Fruit fly (Drosophila melanogaster) whole organism, embryonic: Measurements from ENCODE around the gene CG15882.

Experiments used
- B-H2 ChIP-seq: fragments of 200-800 bp; sonication (Bioruptor generic); optimal IDR thresholded peaks from 2 replicates; lab custom pipeline; 2018; ENCODE audit warnings: missing biosample characterization, mild to moderate bottlenecking, missing genetic modification characterization
- CG13296 ChIP-seq: fragments of 200-800 bp; sonication (Bioruptor generic); optimal IDR thresholded peaks from 3 replicates; lab custom pipeline; 2018; ENCODE audit warnings: missing biosample characterization, mild to moderate bottlenecking, missing genetic modification characterization
- CG1529 ChIP-seq: fragments of 200-800 bp; sonication (Bioruptor generic); optimal IDR thresholded peaks from 3 replicates; lab custom pipeline; 2018; ENCODE audit warnings: missing biosample characterization, missing genetic modification characterization
- CG17328 ChIP-seq: fragments of 200-800 bp; sonication (Bioruptor generic); IDR thresholded peaks from 2 replicates; pipeline ENCODE4 v1.3.6; 2022; ENCODE audit warnings: missing biosample characterization, missing genetic modification characterization
- CG17385 ChIP-seq: fragments of 200-800 bp; sonication (Bioruptor generic); optimal IDR thresholded peaks from 3 replicates; lab custom pipeline; 2018; ENCODE audit warnings: missing biosample characterization, mild to moderate bottlenecking, missing genetic modification characterization
- CG18011 ChIP-seq: fragments of 200-800 bp; sonication (Bioruptor generic); optimal IDR thresholded peaks from 2 replicates; lab custom pipeline; 2017; ENCODE audit warnings: missing biosample characterization, missing genetic modification characterization, mild to moderate bottlenecking, moderate library complexity, missing genotype
- CG3847 ChIP-seq: fragments of 200-800 bp; sonication (Bioruptor generic); IDR thresholded peaks from 2 replicates; pipeline ENCODE4 v1.3.6; 2022; ENCODE audit warnings: missing biosample characterization, missing genetic modification characterization
- CG4617 ChIP-seq: fragments of 200-800 bp; sonication (Bioruptor generic); optimal IDR thresholded peaks from 3 replicates; lab custom pipeline; 2016; ENCODE audit warnings: missing biosample characterization, missing genetic modification characterization, borderline replicate concordance
- CG4820 ChIP-seq: fragments of 200-800 bp; sonication (Bioruptor generic); optimal IDR thresholded peaks from 3 replicates; lab custom pipeline; 2016; ENCODE audit warnings: missing biosample characterization, missing genetic modification characterization
- CG9817 ChIP-seq: fragments of 200-800 bp; sonication (Bioruptor generic); optimal IDR thresholded peaks from 2 replicates; lab custom pipeline; 2018; ENCODE audit warnings: missing biosample characterization, mild to moderate bottlenecking, missing genetic modification characterization, moderate library complexity
- CoRest ChIP-seq: fragments of 200-800 bp; sonication (Bioruptor generic); optimal IDR thresholded peaks from 3 replicates; lab custom pipeline; 2018; ENCODE audit warnings: missing biosample characterization, mild to moderate bottlenecking, missing genetic modification characterization, moderate library complexity
- Doc2 ChIP-seq: fragments of 200-800 bp; sonication (Bioruptor generic); IDR thresholded peaks from 2 replicates; pipeline ENCODE4 v1.3.6; 2022; ENCODE audit warnings: missing biosample characterization, missing genetic modification characterization
- ERR ChIP-seq: fragments of 200-800 bp; sonication (Bioruptor generic); optimal IDR thresholded peaks from 2 replicates; lab custom pipeline; 2016; ENCODE audit warnings: missing biosample characterization, missing genetic modification characterization
- Ets97D ChIP-seq: fragments of 200-800 bp; sonication (Bioruptor generic); optimal IDR thresholded peaks from 3 replicates; lab custom pipeline; 2016; ENCODE audit warnings: missing biosample characterization, missing genetic modification characterization
- Gsc ChIP-seq: fragments of 200-800 bp; sonication (Bioruptor generic); IDR thresholded peaks from 2 replicates; pipeline ENCODE4 v1.3.6; 2022; ENCODE audit warnings: missing biosample characterization, missing genetic modification characterization
- H15 ChIP-seq: fragments of 200-800 bp; sonication (Bioruptor generic); IDR thresholded peaks from 3 replicates; pipeline ENCODE4 v1.3.6; 2022; ENCODE audit warnings: missing biosample characterization, missing genetic modification characterization
- HLH4C ChIP-seq: fragments of 200-800 bp; sonication (Bioruptor generic); IDR thresholded peaks from 3 replicates; pipeline ENCODE4 v1.3.6; 2022; ENCODE audit warnings: missing biosample characterization, missing genetic modification characterization; ENCODE audit not compliant: partially characterized antibody
- Hand ChIP-seq: fragments of 200-800 bp; sonication (Bioruptor generic); optimal IDR thresholded peaks from 2 replicates; lab custom pipeline; 2017; ENCODE audit warnings: mild to moderate bottlenecking, missing biosample characterization, missing genetic modification reagents, missing genetic modification characterization
- Hr3 ChIP-seq: fragments of 200-800 bp; sonication (Bioruptor generic); optimal IDR thresholded peaks from 3 replicates; lab custom pipeline; 2016; ENCODE audit warnings: missing biosample characterization, missing genetic modification characterization
- Lpt ChIP-seq: fragments of >200 bp; optimal IDR thresholded peaks from 2 replicates; lab custom pipeline; 2018; ENCODE audit warnings: missing biosample characterization, missing genetic modification characterization
- MTF-1 ChIP-seq: fragments of 200-800 bp; sonication (Bioruptor generic); optimal IDR thresholded peaks from 2 replicates; lab custom pipeline; 2018; ENCODE audit warnings: missing biosample characterization, mild to moderate bottlenecking, missing genetic modification characterization, borderline replicate concordance
- Med ChIP-seq: fragments of 200-800 bp; sonication (Bioruptor generic); peaks from one replicate; lab custom pipeline; 2016; ENCODE audit warnings: missing biosample characterization, missing genetic modification characterization, mild to moderate bottlenecking, inconsistent platforms, moderate library complexity
- Mes4 ChIP-seq: fragments of 200-800 bp; sonication (Bioruptor generic); optimal IDR thresholded peaks from 2 replicates; lab custom pipeline; 2016; ENCODE audit warnings: missing biosample characterization, missing genetic modification characterization
- Nf-YC ChIP-seq: fragments of 200-800 bp; optimal IDR thresholded peaks from 3 replicates; lab custom pipeline; 2019; ENCODE audit warnings: missing biosample characterization, mild to moderate bottlenecking, missing genetic modification characterization, moderate library complexity
- Optix ChIP-seq: fragments of 200-800 bp; sonication (Bioruptor generic); IDR thresholded peaks from 3 replicates; pipeline ENCODE4 v1.3.6; 2022; ENCODE audit warnings: missing biosample characterization, missing genetic modification characterization
- bigmax ChIP-seq: fragments of 200-800 bp; sonication (Bioruptor generic); optimal IDR thresholded peaks from 2 replicates; lab custom pipeline; 2018; ENCODE audit warnings: missing biosample characterization, mild to moderate bottlenecking, missing genetic modification characterization
- chif ChIP-seq, 2 experiments: fragments of 200-800 bp; sonication (Bioruptor generic); optimal IDR thresholded peaks; 3 replicates each; lab custom pipeline; 2016; ENCODE audit warnings: missing biosample characterization in 2 of 2, missing genetic modification characterization in 2 of 2
- croc ChIP-seq: fragments of 200-800 bp; sonication (Bioruptor generic); conservative IDR thresholded peaks from 3 replicates; pipeline ENCODE4 v1.3.6; 2022; ENCODE audit warnings: missing biosample characterization, missing genetic modification characterization
- dpn ChIP-seq, 2 experiments: fragments of 200-800 bp; sonication (Bioruptor generic); optimal IDR thresholded peaks; 3 replicates each; lab custom pipeline; 2016; ENCODE audit warnings: missing biosample characterization in 2 of 2, missing genetic modification characterization in 2 of 2
- dysf ChIP-seq: fragments of 200-800 bp; sonication (Bioruptor generic); IDR thresholded peaks from 3 replicates; pipeline ENCODE4 v1.3.6; 2022; ENCODE audit warnings: missing biosample characterization, missing genetic modification characterization
- esg ChIP-seq: fragments of 200-800 bp; sonication (Bioruptor generic); conservative IDR thresholded peaks from 2 replicates; pipeline ENCODE4 v1.3.6; 2022; ENCODE audit warnings: missing biosample characterization, missing genetic modification characterization
- ewg ChIP-seq: fragments of 200-800 bp; sonication (Bioruptor generic); optimal IDR thresholded peaks from 3 replicates; lab custom pipeline; 2017; ENCODE audit warnings: mild to moderate bottlenecking, missing biosample characterization, missing genetic modification reagents, missing genetic modification characterization
- eyg ChIP-seq: fragments of 200-800 bp; sonication (Bioruptor generic); optimal IDR thresholded peaks from 3 replicates; lab custom pipeline; 2016; ENCODE audit warnings: missing biosample characterization, missing genetic modification characterization
- fu2 ChIP-seq: fragments of 200-800 bp; sonication (Bioruptor generic); optimal IDR thresholded peaks from 2 replicates; lab custom pipeline; 2016; ENCODE audit warnings: missing biosample characterization, missing genetic modification characterization
- gem ChIP-seq: fragments of 200-800 bp; sonication (Bioruptor generic); optimal IDR thresholded peaks from 2 replicates; lab custom pipeline; 2019; ENCODE audit warnings: missing biosample characterization, mild to moderate bottlenecking, missing genetic modification characterization, moderate library complexity
- hbn ChIP-seq: fragments of 200-800 bp; sonication (Bioruptor generic); IDR thresholded peaks from 2 replicates; pipeline ENCODE4 v1.3.6; 2022; ENCODE audit warnings: missing biosample characterization, missing genetic modification characterization; ENCODE audit not compliant: partially characterized antibody
- ken ChIP-seq: fragments of 200-800 bp; sonication (Bioruptor generic); IDR thresholded peaks from 3 replicates; pipeline ENCODE4 v1.3.6; 2022; ENCODE audit warnings: missing biosample characterization, missing genetic modification characterization
- lilli ChIP-seq: fragments of 200-800 bp; sonication (Bioruptor generic); optimal IDR thresholded peaks from 3 replicates; lab custom pipeline; 2016; ENCODE audit warnings: missing biosample characterization, missing genetic modification characterization
- pan ChIP-seq, 4 experiments: fragments of >200 bp in 3 of 4; fragments of 200-800 bp in 1 of 4; sonication (Bioruptor generic) in 1 of 4; optimal IDR thresholded peaks in 3 of 4; IDR thresholded peaks in 1 of 4; 2 replicates each; pipeline versions ENCODE4 v1.3.6 to Lab custom; 2017 to 2022; ENCODE audit warnings: missing biosample characterization in 2 of 4, missing genetic modification characterization in 2 of 4, mixed read lengths in 1 of 4
- pb ChIP-seq: fragments of 200-800 bp; sonication (Bioruptor generic); optimal IDR thresholded peaks from 3 replicates; lab custom pipeline; 2016; ENCODE audit warnings: missing biosample characterization, missing genetic modification characterization
- pnt ChIP-seq: fragments of 200-800 bp; sonication (Bioruptor generic); optimal IDR thresholded peaks from 3 replicates; lab custom pipeline; 2016; ENCODE audit warnings: missing biosample characterization, missing genetic modification characterization
- prd ChIP-seq, 3 experiments: fragments of >200 bp in 2 of 3; fragments of 200-800 bp in 1 of 3; sonication (Bioruptor generic) in 1 of 3; optimal IDR thresholded peaks in 2 of 3; IDR thresholded peaks in 1 of 3; 2 replicates in 2 of 3; 3 replicates in 1 of 3; pipeline versions ENCODE4 v1.3.6 to Lab custom; 2017 to 2022; ENCODE audit warnings: missing biosample characterization in 1 of 3, missing genetic modification characterization in 1 of 3
- seq ChIP-seq: fragments of 200-800 bp; sonication (Bioruptor generic); IDR thresholded peaks from 2 replicates; pipeline ENCODE4 v1.3.6; 2022; ENCODE audit warnings: missing biosample characterization, missing genetic modification characterization
- slbo ChIP-seq: fragments of 200-800 bp; sonication (Bioruptor generic); IDR thresholded peaks from 2 replicates; pipeline ENCODE4 v1.3.6; 2022; ENCODE audit warnings: missing biosample characterization, missing genetic modification characterization
- slou ChIP-seq: fragments of 200-800 bp; sonication (Bioruptor generic); optimal IDR thresholded peaks from 3 replicates; lab custom pipeline; 2016; ENCODE audit warnings: missing biosample characterization, missing genetic modification characterization
- stc ChIP-seq: fragments of 200-800 bp; sonication (Bioruptor generic); IDR thresholded peaks from 2 replicates; pipeline ENCODE4 v1.3.6; 2022; ENCODE audit warnings: missing biosample characterization, missing genetic modification characterization
- stwl ChIP-seq: fragments of 200-800 bp; sonication (Bioruptor generic); optimal IDR thresholded peaks from 3 replicates; lab custom pipeline; 2018; ENCODE audit warnings: missing biosample characterization, mild to moderate bottlenecking, missing genetic modification characterization, moderate library complexity
- tap ChIP-seq: fragments of 200-800 bp; optimal IDR thresholded peaks from 3 replicates; lab custom pipeline; 2019; ENCODE audit warnings: missing biosample characterization, mild to moderate bottlenecking, missing genetic modification characterization, moderate library complexity

The CG15882 gene

DNA sequence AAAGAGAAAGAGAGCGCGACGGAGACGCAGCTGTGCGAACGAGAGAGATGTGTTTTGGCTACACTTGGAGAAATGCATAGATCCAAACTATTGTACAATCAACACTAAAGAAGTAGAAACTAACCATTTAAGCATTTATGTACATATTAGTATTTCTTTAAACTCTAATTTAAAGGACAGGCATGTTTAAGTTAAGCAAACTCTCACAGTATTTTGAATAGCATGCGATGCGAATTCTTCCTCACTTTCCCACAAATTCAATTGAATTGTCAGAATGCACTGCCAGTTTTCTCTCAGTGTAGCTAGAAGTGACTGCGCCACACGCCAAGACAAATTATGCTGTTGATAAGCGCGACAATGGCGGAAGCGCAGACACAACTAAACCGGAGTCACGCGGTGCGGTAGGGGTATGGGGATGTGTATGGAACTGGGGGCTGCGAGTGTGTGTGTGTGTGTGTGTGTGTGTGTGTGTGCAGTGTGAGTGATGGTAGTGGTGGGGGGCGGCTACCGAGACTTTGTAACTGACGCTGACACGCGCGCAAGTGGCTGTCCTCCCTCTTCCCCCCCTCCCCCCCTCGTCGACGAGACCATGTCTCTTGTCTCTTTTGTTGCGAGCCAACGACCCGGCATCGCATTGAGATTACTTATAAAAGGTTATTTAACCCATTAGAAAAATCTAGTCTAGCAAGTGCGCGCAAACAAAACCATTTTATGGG, 17.2 kb downstream of the CG15882 start (continued):
- TF ChIP-seq lilli (GFP tag; lab: Kevin White, UChicago) (no peak), Nf-YC (tag; lab: Kevin White, UChicago) (peak; percentile 7), Mes4 (GFP tag; lab: Kevin White, UChicago) (no peak), bigmax (no peak), pnt (GFP tag; lab: Kevin White, UChicago) (no peak), CG1529 (GFP tag; lab: Kevin White, UChicago) (no peak), croc (peak; percentile 31; the same call in 2 of the 3 replicates), pan (optimal IDR thresholded peaks at IDR 0.05; lab: Kevin White, UChicago) (no peak), pan (GFP tag; optimal IDR thresholded peaks at IDR 0.05 in 1 of 2, IDR thresholded peaks at IDR 0.05 in 1 of 2) (peak in 1 of 2 experiments; percentile 57), HLH4C (GFP tag; lab: Robert Waterston, UW) (no peak), MTF-1 (GFP tag; lab: Kevin White, UChicago) (no peak), fu2 (no peak), H15 (GFP tag; lab: Robert Waterston, UW) (no peak), gem (tag; lab: Kevin White, UChicago) (peak; percentile 67), ERR (GFP tag; lab: Kevin White, UChicago) (no peak), hbn (GFP tag; lab: Robert Waterston, UW) (no peak), stc (GFP tag; lab: Robert Waterston, UW) (no peak), CoRest (tag; lab: Kevin White, UChicago) (peak; percentile 51), Lpt (no peak), Optix (GFP tag; lab: Robert Waterston, UW) (no peak), Gsc (no peak), slbo (GFP tag; lab: Robert Waterston, UW) (0 out of 2 replicates have a peak, but pooled peaks have one; percentile 27), CG17385 (GFP tag; lab: Kevin White, UChicago) (peak; percentile 39), dysf (GFP tag; lab: Robert Waterston, UW) (peak; percentile 65; the same call in 2 of the 3 replicates), CG3847 (GFP tag; lab: Robert Waterston, UW) (no peak), slou (GFP tag; lab: Kevin White, UChicago) (peak; percentile 28), CG17328 (GFP tag; lab: Robert Waterston, UW) (peak; percentile 29; the same call in 1 of the 2 replicates), ken (GFP tag; lab: Robert Waterston, UW) (no peak), seq (no peak), ewg (GFP tag; lab: Kevin White, UChicago) (peak; percentile 10), CG4820 (peak; percentile 44), dpn (GFP tag; optimal IDR thresholded peaks at IDR 0.05; lab: Kevin White, UChicago) (peak; percentile 4 to 14), Ets97D (GFP tag; lab: Kevin White, UChicago) (no peak), Doc2 (GFP tag; lab: Robert Waterston, UW) (no peak), CG4617 (GFP tag; lab: Kevin White, UChicago) (no peak), eyg (GFP tag; lab: Kevin White, UChicago) (no peak), chif (GFP tag; optimal IDR thresholded peaks at IDR 0.05; lab: Kevin White, UChicago) (peak in 1 of 2 experiments; percentile 21), CG18011 (GFP tag; lab: Kevin White, UChicago) (no peak), Hr3 (GFP tag; lab: Kevin White, UChicago) (peak; percentile 31), B-H2 (GFP tag; lab: Kevin White, UChicago) (no peak), esg (GFP tag; lab: Robert Waterston, UW) (peak; percentile 52), CG9817 (tag; lab: Kevin White, UChicago) (peak; percentile 37), prd (optimal IDR thresholded peaks at IDR 0.05; lab: Kevin White, UChicago) (no peak), prd (GFP tag; IDR thresholded peaks at IDR 0.05; lab: Robert Waterston, UW) (peak; percentile 12; the same call in 1 of the 3 replicates), tap (tag; lab: Kevin White, UChicago) (peak; percentile 23), Med (GFP tag; lab: Kevin White, UChicago) (peak; percentile 82), pb (GFP tag; lab: Kevin White, UChicago) (no peak), stwl (tag; lab: Kevin White, UChicago) (no peak), Hand (peak; percentile 5), CG13296 (GFP tag; lab: Kevin White, UChicago) (peak; percentile 7)
